Worm (Caenorhabditis elegans) whole organism, midembryonic: ENCODE results near the gene T09F5.1.

ENCODE experiments used
- T22C8.4 ChIP-seq: fragments of 200-800 bp; sonication (Bioruptor generic); IDR thresholded peaks from 2 replicates; pipeline ENCODE4 v1.3.6; 2022; ENCODE audit warnings: missing genetic modification characterization, missing compliant biosample characterization
- cog-1 ChIP-seq: sonication (generic microtip); optimal IDR thresholded peaks from 2 replicates; lab custom pipeline; 2016; ENCODE audit warnings: missing genetic modification characterization, missing compliant biosample characterization
- med-1 ChIP-seq: sonication (generic microtip); optimal IDR thresholded peaks from 2 replicates; lab custom pipeline; 2017; ENCODE audit warnings: missing genetic modification characterization, mild to moderate bottlenecking, missing compliant biosample characterization, antibody characterized with exemption, missing genetic modification reagents; ENCODE audit not compliant: insufficient read depth
- tab-1 ChIP-seq: fragments of 200-800 bp; sonication (Bioruptor generic); IDR thresholded peaks from 2 replicates; pipeline ENCODE4 v1.3.6; 2022; ENCODE audit warnings: missing genetic modification characterization, missing compliant biosample characterization
- ztf-29 ChIP-seq: fragments of 200-800 bp; sonication (Bioruptor generic); IDR thresholded peaks from 2 replicates; pipeline ENCODE4 v1.3.6; 2022; ENCODE audit warnings: missing genetic modification reagents, missing genetic modification characterization, missing compliant biosample characterization

ce11 chrV:15127413-15127812 lies 21.5 kb upstream of the T09F5.1 start, which contains the start of gene srj-27:
- TF ChIP-seq ztf-29 (GFP tag; lab: Robert Waterston, UW): no peak
- no peak for TF ChIP-seq tab-1 (GFP tag; lab: Robert Waterston, UW)
- no peak for TF ChIP-seq cog-1 (tag; lab: Kevin White, UChicago)
- TF ChIP-seq med-1 (GFP tag; lab: Kevin White, UChicago): no peak
- TF ChIP-seq T22C8.4 (GFP tag; lab: Robert Waterston, UW): no peak
